Fruit fly (Drosophila melanogaster) whole organism, embryonic: ENCODE measurements around the gene Prosbeta2R2.
A peak's percentile ranks its signal among the peaks of the same experiment; 100 is the strongest.

Experiments
- Adf1 ChIP-seq: fragments of 200-800 bp; sonication (Bioruptor generic); IDR thresholded peaks from 2 replicates; pipeline ENCODE4 v1.3.6; 2022; ENCODE audit warnings: missing biosample characterization, missing genetic modification characterization
- Bdp1 ChIP-seq: fragments of 200-800 bp; sonication (Bioruptor generic); optimal IDR thresholded peaks from 3 replicates; lab custom pipeline; 2016; ENCODE audit warnings: missing biosample characterization, missing genetic modification characterization
- CG10147 ChIP-seq: fragments of 200-800 bp; sonication (Bioruptor generic); optimal IDR thresholded peaks from 2 replicates; lab custom pipeline; 2019; ENCODE audit warnings: missing biosample characterization, mild to moderate bottlenecking, missing genetic modification characterization, moderate library complexity
- CG10267 ChIP-seq: fragments of 200-800 bp; sonication (Bioruptor generic); optimal IDR thresholded peaks from 2 replicates; lab custom pipeline; 2018; ENCODE audit warnings: missing biosample characterization, mild to moderate bottlenecking, missing genetic modification characterization, moderate library complexity
- CG12299 ChIP-seq: fragments of 200-800 bp; sonication (Bioruptor generic); optimal IDR thresholded peaks from 2 replicates; lab custom pipeline; 2018; ENCODE audit warnings: missing biosample characterization, mild to moderate bottlenecking, missing genetic modification characterization
- CG12744 ChIP-seq: fragments of 200-800 bp; sonication (Bioruptor generic); optimal IDR thresholded peaks from 2 replicates; lab custom pipeline; 2016; ENCODE audit warnings: missing biosample characterization, missing genetic modification characterization
- CG13123 ChIP-seq: fragments of 200-800 bp; sonication (Bioruptor generic); optimal IDR thresholded peaks from 2 replicates; lab custom pipeline; 2016; ENCODE audit warnings: missing biosample characterization, missing genetic modification characterization
- CG13287 ChIP-seq: fragments of 200-800 bp; sonication (Bioruptor generic); IDR thresholded peaks from 2 replicates; pipeline ENCODE4 v1.3.6; 2022; ENCODE audit warnings: missing biosample characterization, missing genetic modification characterization; ENCODE audit not compliant: partially characterized antibody
- CG13424 ChIP-seq: fragments of 200-800 bp; sonication (Bioruptor generic); optimal IDR thresholded peaks from 2 replicates; lab custom pipeline; 2019; ENCODE audit warnings: missing biosample characterization, mild to moderate bottlenecking, missing genetic modification characterization, moderate library complexity
- CG1529 ChIP-seq: fragments of 200-800 bp; sonication (Bioruptor generic); optimal IDR thresholded peaks from 3 replicates; lab custom pipeline; 2018; ENCODE audit warnings: missing biosample characterization, missing genetic modification characterization
- CG15514 ChIP-seq: fragments of 200-800 bp; sonication (Bioruptor generic); optimal IDR thresholded peaks from 3 replicates; lab custom pipeline; 2017; ENCODE audit warnings: missing biosample characterization, missing genetic modification characterization, mild to moderate bottlenecking, moderate library complexity, missing genetic modification reagents
- CG16815 ChIP-seq: fragments of 200-800 bp; sonication (Bioruptor generic); optimal IDR thresholded peaks from 3 replicates; lab custom pipeline; 2017; ENCODE audit warnings: missing biosample characterization, mild to moderate bottlenecking, missing genetic modification characterization
- CG17186 ChIP-seq: fragments of 200-800 bp; sonication (Bioruptor generic); optimal IDR thresholded peaks from 3 replicates; lab custom pipeline; 2017; ENCODE audit warnings: missing biosample characterization, missing genetic modification reagents, missing genetic modification characterization
- CG17328 ChIP-seq: fragments of 200-800 bp; sonication (Bioruptor generic); IDR thresholded peaks from 2 replicates; pipeline ENCODE4 v1.3.6; 2022; ENCODE audit warnings: missing biosample characterization, missing genetic modification characterization
- CG2120 ChIP-seq: fragments of 200-800 bp; sonication (Bioruptor generic); optimal IDR thresholded peaks from 3 replicates; lab custom pipeline; 2016; ENCODE audit warnings: missing biosample characterization, missing genetic modification characterization
- CG2875 ChIP-seq: fragments of 200-800 bp; sonication (Bioruptor generic); optimal IDR thresholded peaks from 2 replicates; lab custom pipeline; 2017; ENCODE audit warnings: missing biosample characterization, mild to moderate bottlenecking, missing genetic modification characterization, missing genetic modification reagents
- CG31224 ChIP-seq: fragments of 200-800 bp; sonication (Bioruptor generic); IDR thresholded peaks from 2 replicates; pipeline ENCODE4 v1.3.6; 2022; ENCODE audit warnings: missing biosample characterization, missing genetic modification characterization
- CG31365 ChIP-seq: fragments of 200-800 bp; sonication (Bioruptor generic); optimal IDR thresholded peaks from 2 replicates; lab custom pipeline; 2018; ENCODE audit warnings: missing biosample characterization, mild to moderate bottlenecking, missing genetic modification characterization
- CG32532 ChIP-seq: fragments of 200-800 bp; sonication (Bioruptor generic); IDR thresholded peaks from 2 replicates; pipeline ENCODE4 v1.3.6; 2022; ENCODE audit warnings: missing biosample characterization, missing genetic modification characterization
- CG34376 ChIP-seq: fragments of 200-800 bp; sonication (Bioruptor generic); optimal IDR thresholded peaks from 2 replicates; lab custom pipeline; 2018; ENCODE audit warnings: missing biosample characterization, mild to moderate bottlenecking, missing genetic modification characterization
- CG3847 ChIP-seq: fragments of 200-800 bp; sonication (Bioruptor generic); IDR thresholded peaks from 2 replicates; pipeline ENCODE4 v1.3.6; 2022; ENCODE audit warnings: missing biosample characterization, missing genetic modification characterization
- Drgx ChIP-seq: fragments of 200-800 bp; sonication (Bioruptor generic); IDR thresholded peaks from 2 replicates; pipeline ENCODE4 v1.3.6; 2022; ENCODE audit warnings: missing biosample characterization, missing genetic modification characterization
- Med ChIP-seq: fragments of 200-800 bp; sonication (Bioruptor generic); peaks from one replicate; lab custom pipeline; 2016; ENCODE audit warnings: missing biosample characterization, missing genetic modification characterization, mild to moderate bottlenecking, inconsistent platforms, moderate library complexity
- Meics ChIP-seq: fragments of 200-800 bp; sonication (Bioruptor generic); optimal IDR thresholded peaks from 2 replicates; lab custom pipeline; 2017; ENCODE audit warnings: missing biosample characterization, mild to moderate bottlenecking, missing genetic modification characterization
- NFAT ChIP-seq: fragments of 200-800 bp; sonication (Bioruptor generic); IDR thresholded peaks from 2 replicates; pipeline ENCODE4 v1.3.6; 2022; ENCODE audit warnings: missing biosample characterization, missing genetic modification characterization
- NfI ChIP-seq: fragments of 200-800 bp; sonication (Bioruptor generic); optimal IDR thresholded peaks from 3 replicates; lab custom pipeline; 2018; ENCODE audit warnings: missing biosample characterization, mild to moderate bottlenecking, missing genetic modification characterization, moderate library complexity
- Spps ChIP-seq: fragments of 200-800 bp; sonication (Bioruptor generic); optimal IDR thresholded peaks from 2 replicates; lab custom pipeline; 2018; ENCODE audit warnings: missing biosample characterization, mild to moderate bottlenecking, missing genetic modification characterization
- YL-1 ChIP-seq: fragments of 200-800 bp; sonication (Bioruptor generic); optimal IDR thresholded peaks from 3 replicates; lab custom pipeline; 2017; ENCODE audit warnings: missing biosample characterization, mild to moderate bottlenecking, missing genetic modification characterization
- bsh ChIP-seq, 2 experiments: fragments of 200-800 bp; sonication (Bioruptor generic); optimal IDR thresholded peaks; 2 replicates each; lab custom pipeline; 2017 to 2018; ENCODE audit warnings: mild to moderate bottlenecking in 2 of 2, missing biosample characterization in 2 of 2, missing genetic modification characterization in 2 of 2, moderate library complexity in 1 of 2
- chif ChIP-seq, 2 experiments: fragments of 200-800 bp; sonication (Bioruptor generic); optimal IDR thresholded peaks; 3 replicates each; lab custom pipeline; 2016; ENCODE audit warnings: missing biosample characterization in 2 of 2, missing genetic modification characterization in 2 of 2
- chinmo ChIP-seq: fragments of 200-800 bp; sonication (Bioruptor generic); IDR thresholded peaks from 4 replicates; pipeline ENCODE4 v1.3.6; 2022; ENCODE audit warnings: missing biosample characterization, missing genetic modification characterization; ENCODE audit not compliant: partially characterized antibody
- corto ChIP-seq: fragments of 200-800 bp; sonication (Bioruptor generic); optimal IDR thresholded peaks from 2 replicates; lab custom pipeline; 2016; ENCODE audit warnings: missing biosample characterization, mild to moderate bottlenecking, missing genetic modification characterization, moderate library complexity
- cwo ChIP-seq: fragments of 200-800 bp; sonication (Bioruptor generic); optimal IDR thresholded peaks from 3 replicates; lab custom pipeline; 2017; ENCODE audit warnings: missing biosample characterization, missing genetic modification characterization, mild to moderate bottlenecking, moderate library complexity, missing genetic modification reagents
- dpn ChIP-seq, 2 experiments: fragments of 200-800 bp; sonication (Bioruptor generic); optimal IDR thresholded peaks; 3 replicates each; lab custom pipeline; 2016; ENCODE audit warnings: missing biosample characterization in 2 of 2, missing genetic modification characterization in 2 of 2
- dysf ChIP-seq: fragments of 200-800 bp; sonication (Bioruptor generic); IDR thresholded peaks from 3 replicates; pipeline ENCODE4 v1.3.6; 2022; ENCODE audit warnings: missing biosample characterization, missing genetic modification characterization
- emc ChIP-seq: fragments of 200-800 bp; sonication (Bioruptor generic); optimal IDR thresholded peaks from 2 replicates; lab custom pipeline; 2016; ENCODE audit warnings: missing biosample characterization, missing genetic modification characterization
- fd102C ChIP-seq: fragments of 200-800 bp; sonication (Bioruptor generic); optimal IDR thresholded peaks from 2 replicates; lab custom pipeline; 2018; ENCODE audit warnings: missing biosample characterization, mild to moderate bottlenecking, missing genetic modification characterization, moderate library complexity
- ftz-f1 ChIP-seq: fragments of 200-800 bp; sonication (Bioruptor generic); optimal IDR thresholded peaks from 2 replicates; lab custom pipeline; 2016; ENCODE audit warnings: missing biosample characterization, missing genetic modification characterization
- insv ChIP-seq, 2 experiments: fragments of 200-800 bp; sonication (Bioruptor generic); optimal IDR thresholded peaks; 3 replicates each; lab custom pipeline; 2016 to 2018; ENCODE audit warnings: missing biosample characterization in 2 of 2, missing genetic modification characterization in 2 of 2
- kah ChIP-seq: fragments of 200-800 bp; sonication (Bioruptor generic); optimal IDR thresholded peaks from 2 replicates; lab custom pipeline; 2018; ENCODE audit warnings: missing biosample characterization, mild to moderate bottlenecking, missing genetic modification characterization
- kay ChIP-seq: fragments of 200-800 bp; sonication (Bioruptor generic); optimal IDR thresholded peaks from 2 replicates; lab custom pipeline; 2016; ENCODE audit warnings: missing biosample characterization, missing genetic modification characterization
- luna ChIP-seq: fragments of 200-800 bp; sonication (Bioruptor generic); optimal IDR thresholded peaks from 2 replicates; lab custom pipeline; 2016; ENCODE audit warnings: missing biosample characterization, missing genetic modification characterization
- nmo ChIP-seq: fragments of 200-800 bp; sonication (Bioruptor generic); optimal IDR thresholded peaks from 2 replicates; lab custom pipeline; 2018; ENCODE audit warnings: missing biosample characterization, mild to moderate bottlenecking, missing genetic modification characterization, moderate library complexity
- run ChIP-seq: fragments of 200-800 bp; sonication (Bioruptor generic); optimal IDR thresholded peaks from 3 replicates; lab custom pipeline; 2018; ENCODE audit warnings: missing biosample characterization, mild to moderate bottlenecking, missing genetic modification characterization
- sens-2 ChIP-seq: fragments of 200-800 bp; sonication (Bioruptor generic); IDR thresholded peaks from 2 replicates; pipeline ENCODE4 v1.3.6; 2022; ENCODE audit warnings: missing biosample characterization, missing genetic modification characterization
- sim ChIP-seq: fragments of 200-800 bp; sonication (Bioruptor generic); IDR thresholded peaks from 2 replicates; pipeline ENCODE4 v1.3.6; 2022; ENCODE audit warnings: missing biosample characterization, missing genetic modification characterization
- sug ChIP-seq: fragments of 200-800 bp; optimal IDR thresholded peaks from 2 replicates; lab custom pipeline; 2019; ENCODE audit warnings: missing biosample characterization, mild to moderate bottlenecking, missing genetic modification characterization, moderate library complexity
- zf30C ChIP-seq: fragments of 200-800 bp; sonication (Bioruptor generic); optimal IDR thresholded peaks from 3 replicates; lab custom pipeline; 2018; ENCODE audit warnings: missing biosample characterization, mild to moderate bottlenecking, missing genetic modification characterization

Gene Prosbeta2R2

DNA sequence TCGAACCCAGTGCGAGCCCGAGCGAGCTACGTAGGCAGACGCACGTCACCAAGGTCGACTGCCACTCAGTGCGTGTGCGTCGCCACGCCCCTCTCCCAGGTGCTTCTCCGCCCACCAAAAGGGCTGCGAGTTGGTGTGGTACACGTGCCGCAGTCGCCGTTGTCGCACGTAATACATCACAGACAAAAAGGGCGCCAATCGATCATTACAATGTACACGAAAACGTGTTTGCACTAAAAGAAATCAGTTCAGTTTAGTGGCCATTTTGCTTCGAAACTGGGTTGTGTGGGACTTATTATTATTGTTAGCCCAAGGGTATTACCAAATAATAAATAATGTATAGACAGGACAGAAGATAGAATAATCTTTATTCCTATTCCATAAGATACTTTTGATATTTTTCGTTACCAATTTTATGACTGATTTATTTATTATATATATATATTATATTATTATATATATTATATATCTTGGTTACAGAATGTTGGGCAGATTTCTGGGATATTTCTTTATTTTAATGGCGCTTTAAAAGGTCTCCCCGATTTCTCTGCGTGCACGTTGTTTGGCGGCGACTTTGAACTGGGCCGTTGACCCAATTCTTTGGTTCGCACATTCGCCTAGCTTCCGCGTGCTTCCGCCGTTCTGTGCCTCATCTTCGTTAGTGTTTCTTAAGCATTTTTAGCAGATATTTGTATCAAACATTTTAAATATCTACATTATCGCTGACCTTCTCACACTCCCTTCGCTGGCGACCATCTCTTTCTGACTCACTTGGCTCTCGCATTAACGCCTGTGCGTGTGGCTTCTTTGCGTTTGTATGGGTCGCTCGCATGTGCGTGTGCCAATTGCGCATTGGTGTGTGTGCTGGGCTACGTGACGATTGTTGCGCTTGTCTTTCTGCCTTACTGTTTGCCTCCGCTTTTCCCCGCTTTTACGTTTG lies 44.3 kb upstream of the Prosbeta2R2 start (continued):
- peak; percentile 74 for TF ChIP-seq kah (GFP tag; lab: Kevin White, UChicago)
- TF ChIP-seq run (tag; lab: Kevin White, UChicago): peak; percentile 72
- TF ChIP-seq CG15514 (GFP tag; lab: Kevin White, UChicago): peak; percentile 66
- peak; percentile 81 for TF ChIP-seq CG12299 (tag; lab: Kevin White, UChicago)
- no peak for TF ChIP-seq corto (GFP tag; lab: Kevin White, UChicago)
- TF ChIP-seq CG12744 (GFP tag; lab: Kevin White, UChicago): no peak
- peak; percentile 58 for TF ChIP-seq Spps (tag; lab: Kevin White, UChicago)
- TF ChIP-seq ftz-f1 (GFP tag; lab: Kevin White, UChicago): peak; percentile 83
- TF ChIP-seq Adf1: peak; percentile 39
- peak; percentile 93 for TF ChIP-seq nmo (GFP tag; lab: Kevin White, UChicago)
- TF ChIP-seq CG13287: peak; percentile 39; the same call in 1 of the 2 replicates
- TF ChIP-seq CG13424 (tag; lab: Kevin White, UChicago): peak; percentile 93
- peak; percentile 77 for TF ChIP-seq CG10147 (GFP tag; lab: Kevin White, UChicago)
- TF ChIP-seq dysf: peak; percentile 77
- TF ChIP-seq CG2120 (GFP tag; lab: Kevin White, UChicago): peak; percentile 34
- TF ChIP-seq sim (GFP tag; lab: Robert Waterston, UW): no peak
- TF ChIP-seq Med (GFP tag; lab: Kevin White, UChicago): peak; percentile 78
- peak; percentile 55 for TF ChIP-seq CG17328 (GFP tag; lab: Robert Waterston, UW)
- TF ChIP-seq CG17186 (GFP tag; lab: Kevin White, UChicago): no peak
- TF ChIP-seq Meics (GFP tag; lab: Kevin White, UChicago): peak; percentile 90
- TF ChIP-seq luna: no peak
- peak; percentile 82 for TF ChIP-seq CG3847 (GFP tag; lab: Robert Waterston, UW)
- no peak for TF ChIP-seq emc
- peak; percentile 11 to 82 for TF ChIP-seq dpn (GFP tag; optimal IDR thresholded peaks at IDR 0.05; lab: Kevin White, UChicago)
- no peak for TF ChIP-seq Bdp1 (GFP tag; lab: Kevin White, UChicago)
- peak; percentile 52 for TF ChIP-seq CG1529 (GFP tag; lab: Kevin White, UChicago)
- peak; percentile 97 for TF ChIP-seq cwo (GFP tag; lab: Kevin White, UChicago)
- TF ChIP-seq insv (GFP tag; optimal IDR thresholded peaks at IDR 0.05; lab: Kevin White, UChicago): peak in 1 of 2 experiments; percentile 59
- peak; percentile 42 to 82 for TF ChIP-seq bsh (GFP tag; optimal IDR thresholded peaks at IDR 0.05; lab: Kevin White, UChicago)
- peak; percentile 92 for TF ChIP-seq zf30C (GFP tag; lab: Kevin White, UChicago)
- TF ChIP-seq CG31365: no peak
- peak; percentile 97 for TF ChIP-seq chinmo
- TF ChIP-seq CG16815 (GFP tag; lab: Kevin White, UChicago): peak; percentile 50
- no peak for TF ChIP-seq fd102C (GFP tag; lab: Kevin White, UChicago)
- TF ChIP-seq CG32532 (GFP tag; lab: Robert Waterston, UW): peak; percentile 72; the same call in 1 of the 2 replicates
- peak; percentile 50 for TF ChIP-seq sug (tag; lab: Kevin White, UChicago)
- TF ChIP-seq sens-2 (GFP tag; lab: Robert Waterston, UW): no peak
- TF ChIP-seq kay: no peak
- peak; percentile 73 for TF ChIP-seq CG2875 (GFP tag; lab: Kevin White, UChicago)
- 0 out of 2 replicates have a peak, but pooled peaks have one; percentile 29 for TF ChIP-seq NFAT (GFP tag; lab: Robert Waterston, UW)
- peak; percentile 23; the same call in 1 of the 2 replicates for TF ChIP-seq Drgx (GFP tag; lab: Robert Waterston, UW)
- TF ChIP-seq YL-1 (GFP tag; lab: Kevin White, UChicago): peak; percentile 62
- TF ChIP-seq CG13123 (GFP tag; lab: Kevin White, UChicago): peak; percentile 55
- TF ChIP-seq CG34376 (GFP tag; lab: Kevin White, UChicago): no peak
- peak; percentile 83 for TF ChIP-seq CG10267 (tag; lab: Kevin White, UChicago)
- TF ChIP-seq NfI: peak; percentile 80
- peak; percentile 61 for TF ChIP-seq CG31224
- peak; percentile 19 to 34 for TF ChIP-seq chif (GFP tag; optimal IDR thresholded peaks at IDR 0.05; lab: Kevin White, UChicago)
